Worm (Caenorhabditis elegans) whole organism, L4/young adult: Measurements from ENCODE around the gene C34E10.9.

Source experiments
- W03F9.2 ChIP-seq: fragments of 150-350 bp; optimal IDR thresholded peaks from 2 replicates; lab custom pipeline; 2014; ENCODE audit warnings: missing biosample characterization, missing genetic modification characterization
- dao-5 ChIP-seq: sonication (generic microtip); optimal IDR thresholded peaks from 2 replicates; lab custom pipeline; 2016; ENCODE audit warnings: missing genotype, missing genetic modification characterization, moderate library complexity, missing compliant biosample characterization
- him-1 ChIP-seq: sonication (generic microtip); optimal IDR thresholded peaks from 2 replicates; lab custom pipeline; 2016; ENCODE audit warnings: missing genotype, missing genetic modification reagents, missing genetic modification characterization, missing compliant biosample characterization

DNA sequence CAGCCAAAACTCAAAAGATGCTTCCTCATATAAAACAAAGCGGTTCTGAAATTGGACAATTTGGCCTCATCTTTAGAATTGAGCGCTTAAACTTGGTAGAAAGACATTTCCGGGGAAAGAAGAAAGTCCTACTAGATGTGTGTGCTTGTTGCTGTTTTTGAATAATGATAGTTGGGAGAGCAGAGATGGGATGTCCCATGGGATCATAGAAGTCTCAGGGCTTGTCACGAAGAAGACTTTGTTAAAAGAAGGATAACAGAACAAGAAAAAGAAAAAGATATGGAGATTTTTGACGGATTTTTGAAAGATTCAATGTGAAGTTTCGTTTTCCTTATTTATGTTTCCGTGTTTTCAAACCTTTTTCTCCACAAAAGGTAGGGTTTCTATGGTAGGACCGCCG, 44.5 kb downstream of the C34E10.9 start, which contains the start of gene ZC155.2:
- TF ChIP-seq W03F9.2 (tag; lab: Kevin White, UChicago), result no peak
- TF ChIP-seq dao-5 (tag; lab: Kevin White, UChicago), result no peak
- no peak for TF ChIP-seq him-1
